Fruit fly (Drosophila melanogaster): ENCODE results near the gene CG46468.

CG46468 gene

DNA sequence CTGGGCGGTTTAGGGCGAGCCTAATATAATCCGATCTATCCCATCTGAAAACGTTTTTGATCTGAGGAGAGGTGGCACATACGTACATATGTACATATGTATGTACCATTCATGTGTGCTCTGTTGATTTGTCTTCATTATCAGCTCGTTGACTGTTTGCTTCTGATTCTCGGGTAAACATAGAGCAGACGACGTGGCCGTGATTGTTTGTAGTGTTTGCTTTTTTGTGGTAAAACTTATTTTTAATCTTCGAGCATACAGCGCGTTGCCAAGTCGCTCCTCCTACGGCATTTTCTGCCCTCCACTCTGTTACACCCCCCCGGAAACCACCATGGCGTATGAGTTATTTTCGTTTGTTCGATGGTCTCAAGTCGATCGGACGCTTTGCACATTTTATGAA is 39.5 kb downstream of the CG46468 start (continued):
- TF ChIP-seq CG3726 (GFP tag; IDR thresholded peaks at IDR 0.05) (no peak; the same call in 2 of the 3 replicates), stwl (tag; optimal IDR thresholded peaks at IDR 0.05) (peak; percentile 43), CG4707 (GFP tag; optimal IDR thresholded peaks at IDR 0.05) (peak; percentile 89), CG15011 (GFP tag; optimal IDR thresholded peaks at IDR 0.05) (peak; percentile 91), CG18262 (tag; optimal IDR thresholded peaks at IDR 0.05) (peak; percentile 77), CG30020 (tag; optimal IDR thresholded peaks at IDR 0.05) (no peak), CG12744 (GFP tag; optimal IDR thresholded peaks at IDR 0.05) (peak; percentile 90), CG17328 (GFP tag; IDR thresholded peaks at IDR 0.05) (peak; percentile 75), Bdp1 (GFP tag; optimal IDR thresholded peaks at IDR 0.05) (peak; percentile 85), CG3995 (GFP tag; optimal IDR thresholded peaks at IDR 0.05) (peak; percentile 25), CG10462 (GFP tag; optimal IDR thresholded peaks at IDR 0.05) (peak; percentile 73), chm (GFP tag; IDR thresholded peaks at IDR 0.05) (peak; percentile 94), trh (GFP tag; optimal IDR thresholded peaks at IDR 0.05) (peak; percentile 66), CG10147 (GFP tag; optimal IDR thresholded peaks at IDR 0.05) (peak; percentile 72), Hr78 (GFP tag; optimal IDR thresholded peaks at IDR 0.05) (peak in 1 of 2 experiments; percentile 46), Gsc (GFP tag; IDR thresholded peaks at IDR 0.05) (no peak), CG31441 (GFP tag; IDR thresholded peaks at IDR 0.05) (peak; percentile 84), CG32772 (GFP tag; IDR thresholded peaks at IDR 0.05) (no peak), ind (GFP tag; optimal IDR thresholded peaks at IDR 0.05) (peak; percentile 26), al (GFP tag; IDR thresholded peaks at IDR 0.05) (no peak), CG11560 (tag; IDR thresholded peaks at IDR 0.05) (no peak), CG17802 (tag; optimal IDR thresholded peaks at IDR 0.05) (peak; percentile 44), CG10654 (GFP tag; optimal IDR thresholded peaks at IDR 0.05) (peak; percentile 79), H2.0 (GFP tag; IDR thresholded peaks at IDR 0.05) (peak; percentile 81), CG16863 (GFP tag; optimal IDR thresholded peaks at IDR 0.05) (peak; percentile 89), vfl (GFP tag; optimal IDR thresholded peaks at IDR 0.05) (peak; percentile 31), Hr39 (optimal IDR thresholded peaks at IDR 0.05) (no peak), bcd (GFP tag; optimal IDR thresholded peaks at IDR 0.05) (peak; percentile 83), CG3847 (GFP tag; IDR thresholded peaks at IDR 0.05) (peak; percentile 52), cwo (GFP tag; optimal IDR thresholded peaks at IDR 0.05) (peak; percentile 86), Xbp1 (GFP tag; optimal IDR thresholded peaks at IDR 0.05) (peak; percentile 58), Sry-δ (GFP tag; optimal IDR thresholded peaks at IDR 0.05) (peak; percentile 49), knrl (GFP tag; IDR thresholded peaks at IDR 0.05; ENCODE audit: partially characterized antibody) (no peak), CG9727 (GFP tag; optimal IDR thresholded peaks at IDR 0.05) (peak; percentile 91), dati (GFP tag; IDR thresholded peaks at IDR 0.05) (peak; percentile 40; the same call in 1 of the 2 replicates), CG11696 (GFP tag; IDR thresholded peaks at IDR 0.05) (peak; percentile 77), YL-1 (GFP tag; optimal IDR thresholded peaks at IDR 0.05) (peak; percentile 95), CG2712 (tag; optimal IDR thresholded peaks at IDR 0.05) (peak; percentile 83), ranshi (GFP tag; IDR thresholded peaks at IDR 0.05) (peak; percentile 80; the same call in 1 of the 2 replicates), CG9876 (GFP tag; optimal IDR thresholded peaks at IDR 0.05) (peak; percentile 80), oc (tag; optimal IDR thresholded peaks at IDR 0.05) (peak; percentile 90), run (tag; optimal IDR thresholded peaks at IDR 0.05) (peak; percentile 93), tin (GFP tag; optimal IDR thresholded peaks at IDR 0.05) (peak; percentile 37), Rx (GFP tag; IDR thresholded peaks at IDR 0.05) (0 out of 2 replicates have a peak, but pooled peaks have one; percentile 44), nau (GFP tag; optimal IDR thresholded peaks at IDR 0.05) (peak; percentile 95), CG5953 (GFP tag; IDR thresholded peaks at IDR 0.05) (peak; percentile 73), p53 (GFP tag; optimal IDR thresholded peaks at IDR 0.05) (peak; percentile 89), Ets97D (GFP tag; optimal IDR thresholded peaks at IDR 0.05) (peak; percentile 42), fd96Cb (tag; optimal IDR thresholded peaks at IDR 0.05) (peak; percentile 44), emc (GFP tag; optimal IDR thresholded peaks at IDR 0.05) (peak; percentile 61), CG9609 (GFP tag; optimal IDR thresholded peaks at IDR 0.05) (peak; percentile 76), Gug (GFP tag; IDR thresholded peaks at IDR 0.05) (no peak)
